Worm (Caenorhabditis elegans) whole organism, young adult: Measurements from ENCODE around the gene gos-28.

Experiments
- B0261.1 ChIP-seq: sonication (generic microtip); optimal IDR thresholded peaks from 2 replicates; lab custom pipeline; 2016; ENCODE audit warnings: mild to moderate bottlenecking, missing genetic modification characterization, moderate library complexity, missing compliant biosample characterization
- C17E4.6 ChIP-seq: fragments of 200-800 bp; sonication (Bioruptor generic); IDR thresholded peaks from 2 replicates; pipeline ENCODE4 v1.3.6; 2022; ENCODE audit warnings: missing genetic modification reagents, missing genetic modification characterization, missing compliant biosample characterization
- F10E7.11 ChIP-seq: sonication (generic microtip); optimal IDR thresholded peaks from 2 replicates; lab custom pipeline; 2017; ENCODE audit warnings: mild to moderate bottlenecking, missing genetic modification characterization, moderate library complexity, missing compliant biosample characterization
- F33H1.4 ChIP-seq: fragments of 200-800 bp; sonication (Bioruptor generic); IDR thresholded peaks from 2 replicates; pipeline ENCODE4 v1.3.6; 2022; ENCODE audit warnings: missing genetic modification reagents, missing genetic modification characterization, missing compliant biosample characterization
- F49E8.2 ChIP-seq: sonication (generic microtip); optimal IDR thresholded peaks from 3 replicates; lab custom pipeline; 2017; ENCODE audit warnings: missing genetic modification characterization, mild to moderate bottlenecking, missing compliant biosample characterization, antibody characterized with exemption, moderate library complexity; ENCODE audit not compliant: insufficient read depth
- F57A8.1 ChIP-seq: fragments of 200-800 bp; sonication (Bioruptor generic); optimal IDR thresholded peaks from 2 replicates; lab custom pipeline; 2018; ENCODE audit warnings: mild to moderate bottlenecking, missing genetic modification characterization, moderate library complexity, missing compliant biosample characterization
- K12H6.12 ChIP-seq: fragments of 200-800 bp; sonication (Bioruptor generic); optimal IDR thresholded peaks from 2 replicates; lab custom pipeline; 2018; ENCODE audit warnings: mild to moderate bottlenecking, missing genetic modification characterization, missing compliant biosample characterization
- T07F8.4 ChIP-seq: sonication (generic microtip); optimal IDR thresholded peaks from 2 replicates; lab custom pipeline; 2016; ENCODE audit warnings: mild to moderate bottlenecking, missing genetic modification characterization, moderate library complexity, missing compliant biosample characterization
- Y53G8AR.9 ChIP-seq: fragments of 200-800 bp; sonication (Bioruptor generic); conservative IDR thresholded peaks from 2 replicates; pipeline ENCODE4 v1.3.6; 2022; ENCODE audit warnings: missing genetic modification reagents, missing genetic modification characterization, missing compliant biosample characterization
- Y56A3A.18 ChIP-seq: fragments of 200-800 bp; sonication (Bioruptor generic); IDR thresholded peaks from 2 replicates; pipeline ENCODE4 v1.3.6; 2022; ENCODE audit warnings: missing genetic modification reagents, missing genetic modification characterization, missing compliant biosample characterization
- Y67H2A.10 ChIP-seq: fragments of 200-800 bp; sonication (Bioruptor generic); conservative IDR thresholded peaks from 2 replicates; pipeline ENCODE4 v1.3.6; 2022; ENCODE audit warnings: missing genetic modification reagents, missing genetic modification characterization, missing compliant biosample characterization
- Y95B8A.8 ChIP-seq: fragments of 200-800 bp; sonication (Bioruptor generic); IDR thresholded peaks from 2 replicates; pipeline ENCODE4 v1.3.6; 2022; ENCODE audit warnings: missing genetic modification reagents, missing genetic modification characterization, missing compliant biosample characterization
- akir-1 ChIP-seq: fragments of 200-800 bp; sonication (Bioruptor generic); optimal IDR thresholded peaks from 2 replicates; lab custom pipeline; 2018; ENCODE audit warnings: mild to moderate bottlenecking, missing genetic modification characterization, moderate library complexity, missing compliant biosample characterization
- aptf-3 ChIP-seq: fragments of 200-800 bp; sonication (Bioruptor generic); IDR thresholded peaks from 2 replicates; pipeline ENCODE4 v1.3.6; 2022; ENCODE audit warnings: missing genetic modification characterization, missing compliant biosample characterization
- attf-5 ChIP-seq: fragments of 200-800 bp; sonication (Bioruptor generic); optimal IDR thresholded peaks from 2 replicates; lab custom pipeline; 2018; ENCODE audit warnings: mild to moderate bottlenecking, missing genetic modification characterization, missing compliant biosample characterization
- bed-1 ChIP-seq: fragments of 200-800 bp; sonication (Bioruptor generic); IDR thresholded peaks from 2 replicates; pipeline ENCODE4 v1.3.6; 2022; ENCODE audit warnings: missing genetic modification reagents, missing genetic modification characterization, missing compliant biosample characterization
- ccch-3 ChIP-seq: fragments of 200-800 bp; sonication (Bioruptor generic); optimal IDR thresholded peaks from 2 replicates; lab custom pipeline; 2018; ENCODE audit warnings: mild to moderate bottlenecking, missing genetic modification characterization, missing compliant biosample characterization
- cebp-2 ChIP-seq: fragments of 200-800 bp; sonication (Bioruptor generic); IDR thresholded peaks from 2 replicates; pipeline ENCODE4 v1.3.6; 2022; ENCODE audit warnings: missing genetic modification characterization, missing compliant biosample characterization
- ceh-40 ChIP-seq: fragments of 200-800 bp; sonication (Bioruptor generic); IDR thresholded peaks from 2 replicates; pipeline ENCODE4 v1.3.6; 2022; ENCODE audit warnings: missing genetic modification characterization, missing compliant biosample characterization
- chd-7 ChIP-seq: sonication (generic microtip); optimal IDR thresholded peaks from 2 replicates; lab custom pipeline; 2016; ENCODE audit warnings: mild to moderate bottlenecking, missing genetic modification characterization, moderate library complexity, missing compliant biosample characterization
- dox-1 ChIP-seq: fragments of 200-800 bp; sonication (Bioruptor generic); IDR thresholded peaks from 2 replicates; pipeline ENCODE4 v1.3.6; 2022; ENCODE audit warnings: missing genetic modification reagents, missing genetic modification characterization, missing compliant biosample characterization
- egl-44 ChIP-seq: fragments of 200-800 bp; sonication (Bioruptor generic); IDR thresholded peaks from 2 replicates; pipeline ENCODE4 v1.3.6; 2022; ENCODE audit warnings: missing genetic modification reagents, missing genetic modification characterization, missing compliant biosample characterization
- egrh-3 ChIP-seq: fragments of 200-800 bp; sonication (Bioruptor generic); IDR thresholded peaks from 2 replicates; pipeline ENCODE4 v1.3.6; 2022; ENCODE audit warnings: missing genetic modification reagents, missing genetic modification characterization, missing compliant biosample characterization
- ekl-4 ChIP-seq: fragments of 200-800 bp; sonication (Bioruptor generic); IDR thresholded peaks from 2 replicates; pipeline ENCODE4 v1.3.6; 2022; ENCODE audit warnings: missing genetic modification reagents, missing genetic modification characterization, missing compliant biosample characterization
- lag-1 ChIP-seq: fragments of 200-800 bp; sonication (Bioruptor generic); IDR thresholded peaks from 2 replicates; pipeline ENCODE4 v1.3.6; 2022; ENCODE audit warnings: missing genetic modification reagents, missing genetic modification characterization, missing compliant biosample characterization
- let-607 ChIP-seq, 2 experiments: fragments of 200-800 bp in 1 of 2; sonication (Bioruptor generic) in 1 of 2; sonication (generic microtip) in 1 of 2; optimal IDR thresholded peaks; 2 replicates each; lab custom pipeline; 2016 to 2018; ENCODE audit warnings: mild to moderate bottlenecking in 2 of 2, missing compliant biosample characterization in 2 of 2, missing genetic modification characterization in 2 of 2, moderate library complexity in 2 of 2, missing genotype in 1 of 2
- lin-26 ChIP-seq: fragments of 200-800 bp; sonication (Bioruptor generic); IDR thresholded peaks from 2 replicates; pipeline ENCODE4 v1.3.6; 2022; ENCODE audit warnings: missing genetic modification reagents, missing genetic modification characterization, missing compliant biosample characterization
- madf-3 ChIP-seq: fragments of 200-800 bp; sonication (Bioruptor generic); IDR thresholded peaks from 2 replicates; pipeline ENCODE4 v1.3.6; 2022; ENCODE audit warnings: missing genetic modification reagents, missing genetic modification characterization, missing compliant biosample characterization
- madf-6 ChIP-seq: fragments of 200-800 bp; sonication (Bioruptor generic); IDR thresholded peaks from 2 replicates; pipeline ENCODE4 v1.3.6; 2022; ENCODE audit warnings: missing genetic modification reagents, missing genetic modification characterization, missing compliant biosample characterization
- mcd-1 ChIP-seq: fragments of 200-800 bp; sonication (Bioruptor generic); IDR thresholded peaks from 2 replicates; pipeline ENCODE4 v1.3.6; 2022; ENCODE audit warnings: missing genetic modification reagents, missing genetic modification characterization, missing compliant biosample characterization
- nhr-120 ChIP-seq: fragments of 200-800 bp; sonication (Bioruptor generic); IDR thresholded peaks from 2 replicates; pipeline ENCODE4 v1.3.6; 2022; ENCODE audit warnings: missing genetic modification characterization, missing compliant biosample characterization
- pbrm-1 ChIP-seq: fragments of 200-800 bp; sonication (Bioruptor generic); IDR thresholded peaks from 2 replicates; pipeline ENCODE4 v1.3.6; 2022; ENCODE audit warnings: missing genetic modification reagents, missing genetic modification characterization, missing compliant biosample characterization
- pha-4 ChIP-seq: fragments of 150-350 bp; sonication (generic microtip); optimal IDR thresholded peaks from 2 replicates; lab custom pipeline; 2014; ENCODE audit warnings: missing biosample characterization, missing genetic modification reagents, missing genetic modification characterization
- rcor-1 ChIP-seq: fragments of 200-800 bp; sonication (Bioruptor generic); IDR thresholded peaks from 2 replicates; pipeline ENCODE4 v1.3.6; 2022; ENCODE audit warnings: missing genetic modification reagents, missing genetic modification characterization, missing compliant biosample characterization
- rec-8 ChIP-seq, 2 experiments: sonication (generic microtip); optimal IDR thresholded peaks; 2 replicates each; lab custom pipeline; 2016; ENCODE audit warnings: mild to moderate bottlenecking in 2 of 2, missing genetic modification characterization in 2 of 2, missing genetic modification reagents in 2 of 2, missing genotype in 2 of 2, missing biosample characterization in 1 of 2, missing compliant biosample characterization in 1 of 2, moderate library complexity in 1 of 2
- rpc-1 ChIP-seq, 2 experiments: fragments of 150-350 bp in 1 of 2; sonication (generic microtip) in 1 of 2; optimal IDR thresholded peaks; 2 replicates each; lab custom pipeline; 2014 to 2018; ENCODE audit warnings: missing biosample characterization in 1 of 2, missing genetic modification characterization in 1 of 2, missing genetic modification reagents in 1 of 2, missing genotype in 1 of 2
- sdz-38 ChIP-seq: sonication (generic microtip); optimal IDR thresholded peaks from 2 replicates; lab custom pipeline; 2016; ENCODE audit warnings: missing genotype, missing genetic modification characterization, missing compliant biosample characterization
- snpc-1.3 ChIP-seq: sonication (generic microtip); optimal IDR thresholded peaks from 2 replicates; lab custom pipeline; 2017; ENCODE audit warnings: missing genetic modification characterization, mild to moderate bottlenecking, missing compliant biosample characterization, antibody characterized with exemption, moderate library complexity, missing genotype, missing genetic modification reagents; ENCODE audit not compliant: insufficient read depth
- snpc-4 ChIP-seq, 5 experiments: fragments of 150-350 bp in 1 of 5; sonication (generic microtip) in 4 of 5; optimal IDR thresholded peaks; 2 replicates each; lab custom pipeline; 2014 to 2018; ENCODE audit warnings: missing genetic modification characterization in 5 of 5, missing biosample characterization in 3 of 5, antibody characterized with exemption in 2 of 5, mild to moderate bottlenecking in 2 of 5, missing compliant biosample characterization in 2 of 5, missing genotype in 2 of 5, moderate library complexity in 2 of 5, missing genetic modification reagents in 1 of 5
- tlf-1 ChIP-seq: fragments of 200-800 bp; sonication (Bioruptor generic); optimal IDR thresholded peaks from 2 replicates; lab custom pipeline; 2018; ENCODE audit warnings: mild to moderate bottlenecking, missing genetic modification characterization, missing compliant biosample characterization
- xnd-1 ChIP-seq: sonication (generic microtip); optimal IDR thresholded peaks from 2 replicates; lab custom pipeline; 2016; ENCODE audit warnings: missing genotype, missing genetic modification reagents, missing genetic modification characterization, missing compliant biosample characterization
- ztf-28 ChIP-seq: fragments of 200-800 bp; sonication (Bioruptor generic); IDR thresholded peaks from 2 replicates; pipeline ENCODE4 v1.3.6; 2022; ENCODE audit warnings: missing genetic modification reagents, missing genetic modification characterization, missing compliant biosample characterization
- ztf-3 ChIP-seq: fragments of 200-800 bp; sonication (Bioruptor generic); optimal IDR thresholded peaks from 2 replicates; lab custom pipeline; 2018; ENCODE audit warnings: mild to moderate bottlenecking, missing genetic modification characterization, missing compliant biosample characterization

gos-28 gene

DNA sequence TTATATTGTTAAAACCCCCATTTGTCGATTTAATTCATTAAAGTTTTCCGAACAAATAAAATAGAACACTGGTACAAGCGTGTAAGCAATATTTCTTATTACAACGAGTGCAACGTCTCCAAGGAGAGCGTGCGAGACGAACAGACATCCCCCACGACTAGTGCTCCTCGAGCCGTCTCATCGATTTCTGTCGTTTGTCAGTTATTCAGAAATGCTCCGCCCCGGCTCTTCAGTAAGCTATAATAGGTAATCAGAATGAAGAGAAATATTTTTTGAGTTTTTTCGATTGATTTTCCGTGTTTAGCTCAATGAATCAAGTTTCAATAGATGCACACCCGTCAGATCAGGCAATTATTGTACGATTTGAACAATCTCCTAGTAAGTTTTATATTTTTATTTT lies 10.3 kb downstream of the gos-28 start, which contains the start of gene kap-1 (continued):
- TF ChIP-seq lin-26 (GFP tag; lab: Robert Waterston, UW) (peak; percentile 71; the same call in 1 of the 2 replicates), egrh-3 (GFP tag; lab: Robert Waterston, UW) (no peak), dox-1 (GFP tag; lab: Robert Waterston, UW) (0 out of 2 replicates have a peak, but pooled peaks have one; percentile 25), ceh-40 (GFP tag; lab: Robert Waterston, UW) (no peak), attf-5 (GFP tag; lab: Kevin White, UChicago) (no peak), mcd-1 (GFP tag; lab: Robert Waterston, UW) (peak; percentile 44), aptf-3 (GFP tag; lab: Robert Waterston, UW) (no peak), B0261.1 (tag; lab: Kevin White, UChicago) (no peak), chd-7 (tag; lab: Kevin White, UChicago) (peak; percentile 72), snpc-4 (GFP tag; optimal IDR thresholded peaks at IDR 0.05; lab: Kevin White, UChicago) (peak; percentile 18), snpc-4 (tag; optimal IDR thresholded peaks at IDR 0.05; lab: Kevin White, UChicago) (peak in 1 of 4 experiments; percentile 42), let-607 (tag; optimal IDR thresholded peaks at IDR 0.05; lab: Kevin White, UChicago) (peak in 1 of 2 experiments; percentile 4), F10E7.11 (tag; lab: Kevin White, UChicago) (no peak), akir-1 (GFP tag; lab: Kevin White, UChicago) (no peak), tlf-1 (GFP tag; lab: Kevin White, UChicago) (peak; percentile 58), C17E4.6 (no peak), ztf-3 (GFP tag; lab: Kevin White, UChicago) (peak; percentile 5), F49E8.2 (tag; lab: Kevin White, UChicago) (peak; percentile 22), sdz-38 (tag; lab: Kevin White, UChicago) (no peak), K12H6.12 (tag; lab: Kevin White, UChicago) (no peak), T07F8.4 (tag; lab: Kevin White, UChicago) (no peak)

DNA sequence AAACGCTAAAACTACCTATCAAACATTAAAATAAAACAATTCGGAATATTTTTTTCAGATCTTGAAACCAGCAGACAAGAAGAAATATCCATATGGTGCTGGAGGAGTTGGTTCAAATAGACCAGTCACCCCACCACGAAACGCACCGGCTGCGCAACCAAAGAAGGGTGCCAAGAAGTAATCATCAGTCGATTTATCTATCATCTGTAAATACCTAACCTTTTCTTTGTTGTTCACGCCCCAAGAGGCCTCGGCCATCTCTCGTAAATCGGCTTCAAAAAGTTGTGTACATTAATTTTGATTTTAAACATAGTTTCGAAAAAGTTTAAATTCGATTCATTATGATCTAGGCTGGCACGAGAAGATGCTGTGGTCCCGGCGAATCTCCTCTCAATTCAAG lies 11.0 kb downstream of the gos-28 start:
- 0 out of 2 replicates have a peak, but pooled peaks have one; percentile 4 for TF ChIP-seq pbrm-1 (GFP tag; lab: Robert Waterston, UW)
- 0 out of 2 replicates have a peak, but pooled peaks have one; percentile 22 for TF ChIP-seq madf-3
- no peak for TF ChIP-seq dox-1 (GFP tag; lab: Robert Waterston, UW)
- TF ChIP-seq nhr-120 (GFP tag; lab: Robert Waterston, UW), result no peak

DNA sequence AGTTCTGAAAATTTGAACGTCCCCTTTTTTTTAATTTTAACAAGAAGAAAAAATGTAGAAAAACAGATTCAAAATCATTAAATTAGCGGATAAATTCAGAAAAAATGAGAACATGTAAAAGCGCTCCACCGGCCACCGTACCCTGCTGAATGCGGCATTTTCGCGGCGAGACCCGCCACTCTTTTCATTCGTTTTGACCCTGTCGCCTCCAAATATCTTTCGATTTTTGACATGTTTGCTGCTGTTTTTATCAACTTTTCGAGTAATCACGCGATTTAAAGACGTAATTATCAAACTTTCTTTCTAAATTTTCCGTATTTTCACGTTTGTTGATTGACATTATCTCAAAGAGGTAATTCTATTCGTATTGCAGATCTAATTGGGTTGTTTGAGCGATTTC lies 12.8 kb downstream of the gos-28 start, which contains the start of gene gsp-2:
gsp-2 (plus strand) TSS at position 374 of the 400 bp plus-strand sequence.
- TF ChIP-seq ccch-3 (GFP tag; lab: Kevin White, UChicago) (no peak), Y56A3A.18 (GFP tag; lab: Robert Waterston, UW) (no peak), Y95B8A.8 (0 out of 2 replicates have a peak, but pooled peaks have one; percentile 39), ceh-40 (GFP tag; lab: Robert Waterston, UW) (no peak), ekl-4 (GFP tag; lab: Robert Waterston, UW) (no peak), egl-44 (GFP tag; lab: Robert Waterston, UW) (no peak), F10E7.11 (tag; lab: Kevin White, UChicago) (no peak), madf-6 (peak; percentile 71; the same call in 1 of the 2 replicates), Y67H2A.10 (GFP tag; lab: Robert Waterston, UW) (peak; percentile 34; the same call in 1 of the 2 replicates), tlf-1 (GFP tag; lab: Kevin White, UChicago) (peak; percentile 5), pha-4 (tag; lab: Kevin White, UChicago) (peak; percentile 3), cebp-2 (GFP tag; lab: Robert Waterston, UW) (0 out of 2 replicates have a peak, but pooled peaks have one; percentile 14), rec-8 (tag; optimal IDR thresholded peaks at IDR 0.05; lab: Kevin White, UChicago) (no peak), xnd-1 (tag; lab: Kevin White, UChicago) (no peak), snpc-1.3 (tag; lab: Kevin White, UChicago) (no peak), F33H1.4 (peak; percentile 90), bed-1 (GFP tag; lab: Robert Waterston, UW) (no peak), ztf-28 (GFP tag; lab: Robert Waterston, UW) (no peak), rpc-1 (optimal IDR thresholded peaks at IDR 0.05; lab: Kevin White, UChicago) (no peak), rpc-1 (tag; optimal IDR thresholded peaks at IDR 0.05; lab: Kevin White, UChicago) (no peak), lag-1 (GFP tag; lab: Robert Waterston, UW) (no peak), Y53G8AR.9 (GFP tag; lab: Robert Waterston, UW) (0 out of 2 replicates have a peak, but pooled peaks have one; percentile 15), rcor-1 (GFP tag; lab: Robert Waterston, UW) (no peak), F57A8.1 (GFP tag; lab: Kevin White, UChicago) (no peak)
